Worm (Caenorhabditis elegans) whole organism, young adult: ENCODE measurements around the gene C50B8.5.

Experiments
- ama-1 ChIP-seq, 3 experiments: fragments of 150-350 bp in 1 of 3; sonication (generic microtip) in 2 of 3; optimal IDR thresholded peaks; 2 replicates each; lab custom pipeline; 2014 to 2018; ENCODE audit warnings: missing biosample characterization in 2 of 3, missing genetic modification characterization in 2 of 3, missing genetic modification reagents in 2 of 3
- aptf-3 ChIP-seq: fragments of 200-800 bp; sonication (Bioruptor generic); IDR thresholded peaks from 2 replicates; pipeline ENCODE4 v1.3.6; 2022; ENCODE audit warnings: missing genetic modification characterization, missing compliant biosample characterization
- atf-7 ChIP-seq: sonication (generic microtip); optimal IDR thresholded peaks from 2 replicates; lab custom pipeline; 2017; ENCODE audit warnings: mild to moderate bottlenecking, missing genetic modification characterization, missing compliant biosample characterization
- athp-1 ChIP-seq: sonication (generic microtip); optimal IDR thresholded peaks from 2 replicates; lab custom pipeline; 2017; ENCODE audit warnings: mild to moderate bottlenecking, missing genetic modification characterization, missing compliant biosample characterization
- cebp-1 ChIP-seq, 2 experiments: fragments of 200-800 bp in 1 of 2; sonication (Bioruptor generic) in 1 of 2; sonication (generic microtip) in 1 of 2; IDR thresholded peaks in 1 of 2; optimal IDR thresholded peaks in 1 of 2; 2 replicates each; pipeline versions ENCODE4 v1.3.6 to Lab custom; 2017 to 2022; ENCODE audit warnings: missing compliant biosample characterization in 2 of 2, missing genetic modification characterization in 2 of 2, mild to moderate bottlenecking in 1 of 2, missing genetic modification reagents in 1 of 2, moderate library complexity in 1 of 2
- ceh-40 ChIP-seq: fragments of 200-800 bp; sonication (Bioruptor generic); IDR thresholded peaks from 2 replicates; pipeline ENCODE4 v1.3.6; 2022; ENCODE audit warnings: missing genetic modification characterization, missing compliant biosample characterization
- fkh-3 ChIP-seq: sonication (generic microtip); optimal IDR thresholded peaks from 2 replicates; lab custom pipeline; 2016; ENCODE audit warnings: mild to moderate bottlenecking, missing genetic modification characterization, missing compliant biosample characterization
- hlh-26 ChIP-seq: fragments of 200-800 bp; sonication (Bioruptor generic); conservative IDR thresholded peaks from 2 replicates; pipeline ENCODE4 v1.3.6; 2022; ENCODE audit warnings: missing genetic modification reagents, missing genetic modification characterization, missing compliant biosample characterization
- nhr-90 ChIP-seq: sonication (generic microtip); optimal IDR thresholded peaks from 2 replicates; lab custom pipeline; 2016; ENCODE audit warnings: missing genotype, mild to moderate bottlenecking, missing genetic modification characterization, missing compliant biosample characterization
- zim-3 ChIP-seq: sonication (generic microtip); optimal IDR thresholded peaks from 2 replicates; lab custom pipeline; 2017; ENCODE audit warnings: mild to moderate bottlenecking, missing genetic modification characterization, moderate library complexity, missing compliant biosample characterization

- no peak for TF ChIP-seq hlh-26 (GFP tag; lab: Robert Waterston, UW)
- TF ChIP-seq zim-3 (tag; lab: Kevin White, UChicago) = no peak
- no peak for TF ChIP-seq ceh-40 (GFP tag; lab: Robert Waterston, UW)
- TF ChIP-seq atf-7 (tag; lab: Kevin White, UChicago) = no peak
- no peak for TF ChIP-seq aptf-3 (GFP tag; lab: Robert Waterston, UW)
- no peak for TF ChIP-seq fkh-3
- no peak for TF ChIP-seq ama-1 (optimal IDR thresholded peaks at IDR 0.05; lab: Kevin White, UChicago)
- no peak for TF ChIP-seq ama-1 (GFP tag; optimal IDR thresholded peaks at IDR 0.05; lab: Kevin White, UChicago)
- TF ChIP-seq athp-1 (tag; lab: Kevin White, UChicago) = no peak
- no peak for TF ChIP-seq nhr-90 (tag; lab: Kevin White, UChicago)
- no peak for TF ChIP-seq cebp-1 (GFP tag; IDR thresholded peaks at IDR 0.05; lab: Robert Waterston, UW)
- no peak for TF ChIP-seq cebp-1 (tag; optimal IDR thresholded peaks at IDR 0.05; lab: Kevin White, UChicago)
Measured at ce11 chrV:13578637-13579036, 2.1 kb upstream of the C50B8.5 start, which contains the start of gene C50B8.6.
